Worm (Caenorhabditis elegans) whole organism, late embryonic: ENCODE measurements around the gene R160.13.

Experiments
- C08G9.2 ChIP-seq: sonication (generic microtip); optimal IDR thresholded peaks from 2 replicates; lab custom pipeline; 2016; ENCODE audit warnings: mild to moderate bottlenecking, missing genetic modification characterization, moderate library complexity, missing compliant biosample characterization
- C38D4.7 ChIP-seq: fragments of 200-800 bp; sonication (Bioruptor generic); optimal IDR thresholded peaks from 2 replicates; lab custom pipeline; 2018; ENCODE audit warnings: mild to moderate bottlenecking, missing genetic modification characterization, moderate library complexity, missing compliant biosample characterization
- F13H6.1 ChIP-seq: sonication (generic microtip); optimal IDR thresholded peaks from 2 replicates; lab custom pipeline; 2016; ENCODE audit warnings: missing genetic modification characterization, missing compliant biosample characterization
- K02D7.2 ChIP-seq: sonication (generic microtip); optimal IDR thresholded peaks from 2 replicates; lab custom pipeline; 2017; ENCODE audit warnings: mild to moderate bottlenecking, missing genetic modification characterization, missing compliant biosample characterization
- K09A11.1 ChIP-seq: sonication (generic microtip); optimal IDR thresholded peaks from 2 replicates; lab custom pipeline; 2017; ENCODE audit warnings: antibody characterized with exemption, mild to moderate bottlenecking, missing genetic modification characterization, missing compliant biosample characterization; ENCODE audit not compliant: insufficient read depth
- ceh-14 ChIP-seq: sonication (generic microtip); optimal IDR thresholded peaks from 2 replicates; lab custom pipeline; 2016; ENCODE audit warnings: missing genotype, missing genetic modification characterization, missing compliant biosample characterization
- ceh-18 ChIP-seq: sonication (generic microtip); optimal IDR thresholded peaks from 2 replicates; lab custom pipeline; 2016; ENCODE audit warnings: missing genetic modification characterization, missing compliant biosample characterization
- ceh-19 ChIP-seq: fragments of 200-800 bp; sonication (Bioruptor generic); optimal IDR thresholded peaks from 2 replicates; lab custom pipeline; 2018; ENCODE audit warnings: mild to moderate bottlenecking, missing genetic modification characterization, missing compliant biosample characterization
- ceh-2 ChIP-seq: sonication (generic microtip); optimal IDR thresholded peaks from 2 replicates; lab custom pipeline; 2016; ENCODE audit warnings: missing genotype, missing genetic modification characterization, missing compliant biosample characterization
- ceh-24 ChIP-seq: sonication (generic microtip); optimal IDR thresholded peaks from 2 replicates; lab custom pipeline; 2016; ENCODE audit warnings: mild to moderate bottlenecking, missing genetic modification characterization, missing compliant biosample characterization
- ceh-30 ChIP-seq: fragments of 150-350 bp; optimal IDR thresholded peaks from 2 replicates; lab custom pipeline; 2014; ENCODE audit warnings: missing biosample characterization, missing genetic modification characterization
- ceh-31 ChIP-seq: sonication (generic microtip); optimal IDR thresholded peaks from 2 replicates; lab custom pipeline; 2016; ENCODE audit warnings: missing genetic modification characterization, missing compliant biosample characterization
- ceh-34 ChIP-seq: sonication (generic microtip); optimal IDR thresholded peaks from 2 replicates; lab custom pipeline; 2016; ENCODE audit warnings: mild to moderate bottlenecking, missing genetic modification characterization, missing compliant biosample characterization
- ceh-45 ChIP-seq: fragments of 200-800 bp; sonication (Bioruptor generic); IDR thresholded peaks from 2 replicates; pipeline ENCODE4 v1.3.6; 2022; ENCODE audit warnings: missing genetic modification reagents, missing genetic modification characterization, missing compliant biosample characterization
- ceh-48 ChIP-seq: sonication (generic microtip); optimal IDR thresholded peaks from 2 replicates; lab custom pipeline; 2016; ENCODE audit warnings: missing genetic modification characterization, inconsistent platforms, missing compliant biosample characterization
- ceh-6 ChIP-seq: fragments of 200-800 bp; sonication (Bioruptor generic); optimal IDR thresholded peaks from 2 replicates; lab custom pipeline; 2018; ENCODE audit warnings: mild to moderate bottlenecking, missing genetic modification characterization, missing compliant biosample characterization
- ceh-9 ChIP-seq: sonication (generic microtip); optimal IDR thresholded peaks from 2 replicates; lab custom pipeline; 2016; ENCODE audit warnings: mild to moderate bottlenecking, missing genetic modification characterization, inconsistent platforms, missing compliant biosample characterization
- elt-2 ChIP-seq: sonication (generic microtip); optimal IDR thresholded peaks from 2 replicates; lab custom pipeline; 2016; ENCODE audit warnings: missing genetic modification reagents, missing genetic modification characterization, missing compliant biosample characterization
- elt-4 ChIP-seq: sonication (generic microtip); optimal IDR thresholded peaks from 2 replicates; lab custom pipeline; 2016; ENCODE audit warnings: missing genetic modification characterization, missing compliant biosample characterization
- ets-4 ChIP-seq: sonication (generic microtip); optimal IDR thresholded peaks from 2 replicates; lab custom pipeline; 2016; ENCODE audit warnings: missing genetic modification characterization, missing compliant biosample characterization
- fkh-10 ChIP-seq: fragments of 150-350 bp; optimal IDR thresholded peaks from 2 replicates; lab custom pipeline; 2014; ENCODE audit warnings: missing biosample characterization, missing genetic modification reagents, missing genetic modification characterization
- fkh-6 ChIP-seq: sonication (generic microtip); optimal IDR thresholded peaks from 2 replicates; lab custom pipeline; 2016; ENCODE audit warnings: missing genetic modification characterization, missing compliant biosample characterization
- gmeb-2 ChIP-seq: sonication (generic microtip); optimal IDR thresholded peaks from 2 replicates; lab custom pipeline; 2016; ENCODE audit warnings: missing genetic modification characterization, inconsistent platforms, missing compliant biosample characterization
- hlh-13 ChIP-seq: fragments of 200-800 bp; sonication (Bioruptor generic); optimal IDR thresholded peaks from 2 replicates; lab custom pipeline; 2018; ENCODE audit warnings: mild to moderate bottlenecking, missing genetic modification characterization, missing compliant biosample characterization
- hlh-15 ChIP-seq: sonication (generic microtip); optimal IDR thresholded peaks from 2 replicates; lab custom pipeline; 2016; ENCODE audit warnings: missing genetic modification characterization, missing compliant biosample characterization
- hlh-8 ChIP-seq: sonication (generic microtip); optimal IDR thresholded peaks from 2 replicates; lab custom pipeline; 2016; ENCODE audit warnings: missing genotype, missing genetic modification characterization, missing compliant biosample characterization
- madf-2 ChIP-seq: sonication (generic microtip); optimal IDR thresholded peaks from 2 replicates; lab custom pipeline; 2017; ENCODE audit warnings: missing genetic modification characterization, missing compliant biosample characterization
- mec-3 ChIP-seq: sonication (generic microtip); optimal IDR thresholded peaks from 2 replicates; lab custom pipeline; 2016; ENCODE audit warnings: borderline replicate concordance, missing genetic modification characterization, missing compliant biosample characterization
- npax-4 ChIP-seq: sonication (generic microtip); optimal IDR thresholded peaks from 2 replicates; lab custom pipeline; 2016; ENCODE audit warnings: missing genetic modification characterization, missing compliant biosample characterization
- odd-2 ChIP-seq: sonication (generic microtip); optimal IDR thresholded peaks from 2 replicates; lab custom pipeline; 2017; ENCODE audit warnings: antibody characterized with exemption, mild to moderate bottlenecking, missing genetic modification characterization, missing compliant biosample characterization
- pag-3 ChIP-seq: sonication (generic microtip); optimal IDR thresholded peaks from 2 replicates; lab custom pipeline; 2016; ENCODE audit warnings: missing compliant biosample characterization, missing genetic modification characterization, borderline replicate concordance
- pat-9 ChIP-seq: fragments of 200-800 bp; sonication (Bioruptor generic); optimal IDR thresholded peaks from 2 replicates; lab custom pipeline; 2018; ENCODE audit warnings: mild to moderate bottlenecking, missing genetic modification characterization, moderate library complexity, missing compliant biosample characterization
- pax-1 ChIP-seq: fragments of 150-350 bp; optimal IDR thresholded peaks from 2 replicates; lab custom pipeline; 2014; ENCODE audit warnings: missing biosample characterization, missing genetic modification characterization
- pqm-1 ChIP-seq: sonication (generic microtip); optimal IDR thresholded peaks from 2 replicates; lab custom pipeline; 2016; ENCODE audit warnings: missing genetic modification characterization, missing compliant biosample characterization
- pros-1 ChIP-seq: fragments of 150-350 bp; optimal IDR thresholded peaks from 2 replicates; lab custom pipeline; 2014; ENCODE audit warnings: missing biosample characterization, missing genetic modification reagents, missing genetic modification characterization
- rnt-1 ChIP-seq: sonication (generic microtip); optimal IDR thresholded peaks from 2 replicates; lab custom pipeline; 2016; ENCODE audit warnings: missing genetic modification characterization, missing compliant biosample characterization
- sdc-2 ChIP-seq: sonication (generic microtip); optimal IDR thresholded peaks from 2 replicates; lab custom pipeline; 2016; ENCODE audit warnings: missing genotype, missing genetic modification characterization, missing compliant biosample characterization
- sox-4 ChIP-seq: sonication (generic microtip); optimal IDR thresholded peaks from 2 replicates; lab custom pipeline; 2017; ENCODE audit warnings: mild to moderate bottlenecking, missing genetic modification characterization, inconsistent platforms, missing compliant biosample characterization
- ttx-3 ChIP-seq: sonication (generic microtip); optimal IDR thresholded peaks from 2 replicates; lab custom pipeline; 2016; ENCODE audit warnings: missing genetic modification reagents, missing genetic modification characterization, missing compliant biosample characterization
- unc-3 ChIP-seq, 2 experiments: fragments of 200-800 bp in 1 of 2; sonication (Bioruptor generic) in 1 of 2; sonication (generic microtip) in 1 of 2; conservative IDR thresholded peaks in 1 of 2; optimal IDR thresholded peaks in 1 of 2; 2 replicates each; pipeline versions ENCODE4 v1.3.6 to Lab custom; 2016 to 2022; ENCODE audit warnings: missing compliant biosample characterization in 2 of 2, missing genetic modification characterization in 2 of 2, missing genetic modification reagents in 1 of 2
- unc-42 ChIP-seq: sonication (generic microtip); optimal IDR thresholded peaks from 2 replicates; lab custom pipeline; 2016; ENCODE audit warnings: missing genotype, missing genetic modification characterization, missing compliant biosample characterization
- unc-55 ChIP-seq: sonication (generic microtip); optimal IDR thresholded peaks from 2 replicates; lab custom pipeline; 2017; ENCODE audit warnings: missing biosample characterization, missing genetic modification reagents, missing genetic modification characterization
- zip-5 ChIP-seq: sonication (generic microtip); optimal IDR thresholded peaks from 2 replicates; lab custom pipeline; 2016; ENCODE audit warnings: missing genetic modification characterization, missing compliant biosample characterization
- ztf-16 ChIP-seq: sonication (generic microtip); optimal IDR thresholded peaks from 2 replicates; lab custom pipeline; 2017; ENCODE audit warnings: missing genetic modification characterization, missing compliant biosample characterization

Gene R160.13

DNA sequence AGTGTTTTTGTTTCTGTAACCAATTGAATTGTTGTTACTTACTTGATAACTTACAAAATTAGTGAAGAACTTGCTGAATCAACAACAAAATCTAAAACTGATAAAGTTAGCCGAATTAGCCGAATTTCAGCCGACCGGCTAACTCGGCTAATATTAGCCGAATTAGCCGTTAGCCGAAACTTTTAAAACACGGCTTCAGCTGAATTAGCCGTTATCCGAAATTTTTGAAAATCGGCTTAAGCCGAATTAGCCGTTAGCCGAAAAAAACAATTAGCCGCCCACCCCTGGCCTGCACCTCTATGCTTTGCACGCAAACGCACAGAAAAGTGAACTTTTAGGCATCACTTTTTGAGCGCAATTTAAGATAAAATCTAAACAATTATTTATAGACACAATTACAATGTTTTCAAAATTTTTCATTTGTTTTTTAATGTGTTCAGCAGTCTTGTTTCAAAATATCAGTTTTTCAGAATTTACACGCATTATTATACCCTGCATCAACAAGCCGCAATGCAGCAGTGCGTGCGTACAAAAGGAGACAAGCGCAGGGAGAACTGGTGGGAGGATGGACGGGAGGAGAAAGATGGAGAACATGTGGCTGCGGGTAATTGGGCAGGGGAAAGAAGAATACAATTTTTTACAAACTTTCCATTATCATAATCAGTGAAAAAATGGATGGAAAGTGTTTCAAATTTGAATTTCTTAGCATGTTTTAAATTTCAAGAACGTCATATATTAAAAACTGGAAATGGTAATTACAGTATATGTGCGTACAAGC is 23.9 kb upstream of the R160.13 start (continued):
- TF ChIP-seq pat-9 (tag; lab: Kevin White, UChicago) (no peak), ets-4 (tag; lab: Kevin White, UChicago) (peak; percentile 41), F13H6.1 (no peak), ceh-18 (tag; lab: Kevin White, UChicago) (peak; percentile 61), hlh-15 (tag; lab: Kevin White, UChicago) (no peak), ceh-48 (tag; lab: Kevin White, UChicago) (no peak), unc-42 (peak; percentile 6), unc-55 (no peak), K09A11.1 (tag; lab: Kevin White, UChicago) (peak; percentile 83), npax-4 (no peak), K02D7.2 (tag; lab: Kevin White, UChicago) (no peak), C08G9.2 (tag; lab: Kevin White, UChicago) (no peak), ceh-31 (tag; lab: Kevin White, UChicago) (peak; percentile 74), unc-3 (GFP tag; conservative IDR thresholded peaks at IDR 0.05; lab: Robert Waterston, UW) (no peak), unc-3 (tag; optimal IDR thresholded peaks at IDR 0.05; lab: Kevin White, UChicago) (no peak), ceh-30 (tag; lab: Kevin White, UChicago) (no peak), sdc-2 (tag; lab: Kevin White, UChicago) (peak; percentile 98), ceh-2 (tag; lab: Kevin White, UChicago) (no peak), zip-5 (no peak)

DNA sequence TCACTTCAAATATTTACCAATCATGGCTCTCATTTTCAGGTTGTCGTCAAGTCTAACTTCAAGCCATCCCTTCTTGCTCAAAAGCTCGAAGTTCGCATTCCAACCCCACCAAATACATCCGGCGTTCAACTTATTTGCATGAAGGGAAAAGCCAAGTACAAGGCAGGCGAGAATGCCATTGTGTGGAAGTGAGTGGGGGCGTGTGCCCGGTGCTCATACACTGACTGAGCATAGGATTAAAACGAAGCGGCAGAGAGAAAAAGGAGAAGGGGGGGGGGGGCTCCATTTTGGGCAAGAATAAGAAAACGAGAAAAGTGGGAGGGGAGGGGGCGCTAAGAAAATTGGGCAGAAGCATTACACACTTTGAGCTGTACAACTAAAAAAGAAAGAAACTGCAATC is 20.4 kb upstream of the R160.13 start:
- TF ChIP-seq ceh-45 (no peak), ceh-19 (GFP tag; lab: Kevin White, UChicago) (no peak), sox-4 (tag; lab: Kevin White, UChicago) (no peak), ceh-30 (tag; lab: Kevin White, UChicago) (no peak), pax-1 (no peak), ets-4 (tag; lab: Kevin White, UChicago) (no peak)

ce11 chrX:4388834-4389409 is 17.6 kb upstream of the R160.13 start, which contains the start of gene dpy-23:
Gene dpy-23, plus strand, starts transcription at chrX:4389359.
- TF ChIP-seq pros-1 (tag; lab: Kevin White, UChicago) (peak; percentile 90), ceh-19 (GFP tag; lab: Kevin White, UChicago) (no peak), K09A11.1 (tag; lab: Kevin White, UChicago) (no peak), sdc-2 (tag; lab: Kevin White, UChicago) (peak; percentile 94), gmeb-2 (tag; lab: Kevin White, UChicago) (no peak), fkh-10 (GFP tag; lab: Kevin White, UChicago) (no peak), hlh-8 (peak; percentile 40), F13H6.1 (peak; percentile 67), ceh-34 (tag; lab: Kevin White, UChicago) (peak; percentile 90), elt-2 (tag; lab: Kevin White, UChicago) (peak; percentile 71), ceh-45 (no peak), odd-2 (tag; lab: Kevin White, UChicago) (no peak), ceh-18 (tag; lab: Kevin White, UChicago) (peak; percentile 94), ceh-6 (GFP tag; lab: Kevin White, UChicago) (no peak), unc-55 (peak; percentile 90), fkh-6 (tag; lab: Kevin White, UChicago) (no peak), pqm-1 (peak; percentile 32), pag-3 (tag; lab: Kevin White, UChicago) (no peak), ttx-3 (no peak), C08G9.2 (tag; lab: Kevin White, UChicago) (no peak), ceh-14 (tag; lab: Kevin White, UChicago) (peak; percentile 65), ceh-2 (tag; lab: Kevin White, UChicago) (peak; percentile 15), rnt-1 (peak; percentile 87), madf-2 (tag; lab: Kevin White, UChicago) (peak; percentile 97), npax-4 (no peak), zip-5 (no peak), ceh-9 (tag; lab: Kevin White, UChicago) (no peak), ceh-31 (tag; lab: Kevin White, UChicago) (peak; percentile 93), mec-3 (tag; lab: Kevin White, UChicago) (no peak), elt-4 (tag; lab: Kevin White, UChicago) (no peak), hlh-13 (no peak), unc-42 (peak; percentile 86), ztf-16 (tag; lab: Kevin White, UChicago) (peak; percentile 45), C38D4.7 (GFP tag; lab: Kevin White, UChicago) (no peak), ceh-48 (tag; lab: Kevin White, UChicago) (no peak), ceh-24 (tag; lab: Kevin White, UChicago) (no peak)
